Fruit fly (Drosophila melanogaster): Measurements from ENCODE around the gene Ac76E.
A peak's percentile ranks its signal among the peaks of the same experiment; 100 is the strongest.

- no peak for TF ChIP-seq EcR (GFP tag; optimal IDR thresholded peaks at IDR 0.05)
- no peak for TF ChIP-seq pan (optimal IDR thresholded peaks at IDR 0.05)
- TF ChIP-seq psq (optimal IDR thresholded peaks at IDR 0.05): no peak
- peak; percentile 27 for TF ChIP-seq Dll (optimal IDR thresholded peaks at IDR 0.05)
- TF ChIP-seq usp (GFP tag; optimal IDR thresholded peaks at IDR 0.05): no peak
Observed at dm6 chr3L:19896280-19896891, 42.7 kb upstream of the Ac76E start.
